Fruit fly (Drosophila melanogaster): Measurements from ENCODE around the gene Sf3a1.

Sf3a1 gene

DNA sequence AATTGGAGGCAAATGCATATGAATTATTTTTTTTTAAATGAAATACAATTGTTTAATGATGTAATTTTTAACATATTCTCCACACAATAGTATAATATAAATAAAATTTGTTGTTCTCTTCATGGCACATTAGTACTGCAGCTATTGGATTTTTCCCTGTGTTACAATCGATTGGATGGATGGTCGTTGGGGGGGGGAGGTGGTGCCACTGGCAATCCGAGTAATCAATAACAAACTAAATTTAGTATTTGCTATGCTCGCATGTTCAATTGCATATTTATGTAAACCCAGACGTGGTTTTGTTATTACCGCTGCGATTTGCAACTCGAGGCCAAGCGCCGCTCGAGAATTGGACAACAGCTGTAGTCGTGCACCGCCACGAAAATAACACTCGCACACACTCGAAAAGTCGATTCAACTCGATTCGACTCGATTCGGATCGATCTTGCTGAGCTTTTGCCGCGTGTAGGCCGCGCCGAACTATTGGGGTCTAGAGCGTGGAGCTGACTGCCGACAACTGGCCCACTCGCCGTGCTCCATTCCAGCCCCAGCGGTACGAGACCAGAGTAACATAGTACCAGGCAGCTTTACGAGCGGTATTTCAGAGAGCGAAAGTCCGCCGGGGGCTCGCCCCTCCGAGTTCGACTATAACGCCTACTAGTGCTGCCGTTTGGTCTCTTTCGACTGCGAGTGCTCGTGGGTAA is 14.8 kb downstream of the Sf3a1 start, which contains the start of gene CG18622 (continued):
- TF ChIP-seq HLH54F (GFP tag; optimal IDR thresholded peaks at IDR 0.05): no peak
- 0 out of 2 replicates have a peak, but pooled peaks have one; percentile 43 for TF ChIP-seq Awh (GFP tag; IDR thresholded peaks at IDR 0.05)
- no peak for TF ChIP-seq CG16863 (GFP tag; optimal IDR thresholded peaks at IDR 0.05)
- TF ChIP-seq sob (GFP tag; IDR thresholded peaks at IDR 0.05): peak; percentile 37; the same call in 1 of the 2 replicates
- TF ChIP-seq psq (GFP tag; optimal IDR thresholded peaks at IDR 0.05): no peak
- TF ChIP-seq Poxn (GFP tag; IDR thresholded peaks at IDR 0.05): no peak
- no peak for TF ChIP-seq CG8089 (GFP tag; optimal IDR thresholded peaks at IDR 0.05)
- no peak for TF ChIP-seq CG7556 (GFP tag; optimal IDR thresholded peaks at IDR 0.05)
- peak; percentile 45 for TF ChIP-seq CG11504 (tag; optimal IDR thresholded peaks at IDR 0.05)
- TF ChIP-seq slbo (GFP tag; IDR thresholded peaks at IDR 0.05): 0 out of 2 replicates have a peak, but pooled peaks have one; percentile 2
- TF ChIP-seq cad (GFP tag; optimal IDR thresholded peaks at IDR 0.05): no peak
- no peak for TF ChIP-seq nau (GFP tag; optimal IDR thresholded peaks at IDR 0.05)
- TF ChIP-seq zfh2 (GFP tag; optimal IDR thresholded peaks at IDR 0.05): no peak
- TF ChIP-seq BtbVII (GFP tag; optimal IDR thresholded peaks at IDR 0.05): no peak
- no peak for TF ChIP-seq gcm2 (GFP tag; optimal IDR thresholded peaks at IDR 0.05)
- peak; percentile 28 for TF ChIP-seq CG18599 (GFP tag; optimal IDR thresholded peaks at IDR 0.05)
- TF ChIP-seq CG2120 (GFP tag; optimal IDR thresholded peaks at IDR 0.05): no peak
- TF ChIP-seq Deaf1 (tag; optimal IDR thresholded peaks at IDR 0.05): peak; percentile 88
- TF ChIP-seq ems (GFP tag; optimal IDR thresholded peaks at IDR 0.05): no peak
- TF ChIP-seq seq (GFP tag; IDR thresholded peaks at IDR 0.05): 0 out of 2 replicates have a peak, but pooled peaks have one; percentile 8
- TF ChIP-seq dpn (GFP tag; optimal IDR thresholded peaks at IDR 0.05): no peak
- TF ChIP-seq Scr (GFP tag; IDR thresholded peaks at IDR 0.05; ENCODE audit: partially characterized antibody): no peak
- no peak for TF ChIP-seq Hey (tag; optimal IDR thresholded peaks at IDR 0.05)
- peak; percentile 26 for TF ChIP-seq CG7987 (GFP tag; optimal IDR thresholded peaks at IDR 0.05)
- no peak for TF ChIP-seq CG11398 (GFP tag; optimal IDR thresholded peaks at IDR 0.05)
- TF ChIP-seq Med (GFP tag): peak; percentile 76
- TF ChIP-seq ase (GFP tag; IDR thresholded peaks at IDR 0.05): no peak
- TF ChIP-seq prd (optimal IDR thresholded peaks at IDR 0.05): no peak
- TF ChIP-seq prd (GFP tag; IDR thresholded peaks at IDR 0.05): no peak
- no peak for TF ChIP-seq CG8478 (optimal IDR thresholded peaks at IDR 0.05)
- TF ChIP-seq Abd-B (GFP tag; optimal IDR thresholded peaks at IDR 0.05): no peak
- TF ChIP-seq phol (tag; optimal IDR thresholded peaks at IDR 0.05): no peak
- TF ChIP-seq crol (GFP tag; IDR thresholded peaks at IDR 0.05): peak; percentile 62
- TF ChIP-seq CG10366 (GFP tag; IDR thresholded peaks at IDR 0.05): no peak
- peak; percentile 63; the same call in 1 of the 2 replicates for TF ChIP-seq CG13287 (GFP tag; IDR thresholded peaks at IDR 0.05; ENCODE audit: partially characterized antibody)
- no peak for TF ChIP-seq Rfx (GFP tag; IDR thresholded peaks at IDR 0.05)
- peak; percentile 66 for TF ChIP-seq abd-A (tag; optimal IDR thresholded peaks at IDR 0.05)
- TF ChIP-seq CG13424 (tag; optimal IDR thresholded peaks at IDR 0.05): no peak
- TF ChIP-seq CG17186 (GFP tag; optimal IDR thresholded peaks at IDR 0.05): no peak
- TF ChIP-seq CG8924 (tag; optimal IDR thresholded peaks at IDR 0.05): no peak
- TF ChIP-seq ranshi (GFP tag; IDR thresholded peaks at IDR 0.05): peak; percentile 35; the same call in 1 of the 2 replicates
- TF ChIP-seq Nf-YC (tag; optimal IDR thresholded peaks at IDR 0.05): no peak
- peak; percentile 67 for TF ChIP-seq CG34376 (GFP tag; optimal IDR thresholded peaks at IDR 0.05)
- 0 out of 2 replicates have a peak, but pooled peaks have one; percentile 19 for TF ChIP-seq nerfin-2 (GFP tag; IDR thresholded peaks at IDR 0.05; ENCODE audit: partially characterized antibody)
- no peak for TF ChIP-seq eve (GFP tag; optimal IDR thresholded peaks at IDR 0.05)
- TF ChIP-seq CG11247 (GFP tag; IDR thresholded peaks at IDR 0.05): no peak
- peak; percentile 96 for TF ChIP-seq CG10543 (GFP tag; optimal IDR thresholded peaks at IDR 0.05)
- TF ChIP-seq CG9817 (tag; optimal IDR thresholded peaks at IDR 0.05): no peak
- no peak for TF ChIP-seq bigmax (GFP tag; optimal IDR thresholded peaks at IDR 0.05)
- TF ChIP-seq ash1 (GFP tag; optimal IDR thresholded peaks at IDR 0.05): no peak
